Fruit fly (Drosophila melanogaster) whole organism, prepupa: Measurements from ENCODE around the gene Teh1.

Experiments used
- Blimp-1 ChIP-seq: fragments of 200-800 bp; sonication (Bioruptor generic); optimal IDR thresholded peaks from 3 replicates; lab custom pipeline; 2017; ENCODE audit warnings: missing biosample characterization, missing genetic modification characterization, mild to moderate bottlenecking, moderate library complexity, missing genetic modification reagents
- CG10669 ChIP-seq: fragments of 200-800 bp; sonication (Bioruptor generic); optimal IDR thresholded peaks from 3 replicates; lab custom pipeline; 2018; ENCODE audit warnings: missing biosample characterization, mild to moderate bottlenecking, missing genetic modification characterization, moderate library complexity
- CG11294 ChIP-seq: fragments of 200-800 bp; sonication (Bioruptor generic); IDR thresholded peaks from 2 replicates; pipeline ENCODE4 v1.3.6; 2022; ENCODE audit warnings: missing biosample characterization, missing genetic modification characterization
- CG11762 ChIP-seq: fragments of 200-800 bp; sonication (Bioruptor generic); optimal IDR thresholded peaks from 3 replicates; lab custom pipeline; 2016; ENCODE audit warnings: missing biosample characterization, missing genetic modification characterization; ENCODE audit not compliant: insufficient read depth
- CG11902 ChIP-seq: fragments of 200-800 bp; sonication (Bioruptor generic); optimal IDR thresholded peaks from 3 replicates; lab custom pipeline; 2016; ENCODE audit warnings: missing biosample characterization, missing genetic modification characterization
- CG15336 ChIP-seq: fragments of 200-800 bp; sonication (Bioruptor generic); IDR thresholded peaks from 2 replicates; pipeline ENCODE4 v1.3.6; 2022; ENCODE audit warnings: missing biosample characterization, missing genetic modification characterization
- CG1621 ChIP-seq: fragments of 200-800 bp; sonication (Bioruptor generic); optimal IDR thresholded peaks from 3 replicates; lab custom pipeline; 2018; ENCODE audit warnings: missing biosample characterization, mild to moderate bottlenecking, missing genetic modification characterization
- CG16779 ChIP-seq: fragments of 200-800 bp; sonication (Bioruptor generic); optimal IDR thresholded peaks from 3 replicates; lab custom pipeline; 2017; ENCODE audit warnings: missing biosample characterization, mild to moderate bottlenecking, missing genetic modification characterization
- CG3032 ChIP-seq: fragments of 200-800 bp; optimal IDR thresholded peaks from 2 replicates; lab custom pipeline; 2019; ENCODE audit warnings: missing biosample characterization, mild to moderate bottlenecking, missing genetic modification characterization, moderate library complexity
- CG31627 ChIP-seq: fragments of 200-800 bp; sonication (Bioruptor generic); optimal IDR thresholded peaks from 3 replicates; lab custom pipeline; 2016; ENCODE audit warnings: missing biosample characterization, missing genetic modification characterization
- CG32006 ChIP-seq: fragments of 200-800 bp; sonication (Bioruptor generic); optimal IDR thresholded peaks from 3 replicates; lab custom pipeline; 2017; ENCODE audit warnings: missing biosample characterization, mild to moderate bottlenecking, missing genetic modification characterization
- CG34406 ChIP-seq: fragments of 200-800 bp; sonication (Bioruptor generic); optimal IDR thresholded peaks from 3 replicates; lab custom pipeline; 2016; ENCODE audit warnings: missing biosample characterization, missing genetic modification characterization
- CG3919 ChIP-seq: fragments of 200-800 bp; sonication (Bioruptor generic); optimal IDR thresholded peaks from 3 replicates; lab custom pipeline; 2016; ENCODE audit warnings: missing biosample characterization, missing genetic modification characterization
- CG4318 ChIP-seq: fragments of 200-800 bp; sonication (Bioruptor generic); optimal IDR thresholded peaks from 3 replicates; lab custom pipeline; 2017; ENCODE audit warnings: missing biosample characterization, mild to moderate bottlenecking, missing genetic modification characterization
- CG6163 ChIP-seq: fragments of 200-800 bp; sonication (Bioruptor generic); IDR thresholded peaks from 3 replicates; pipeline ENCODE4 v1.3.6; 2022; ENCODE audit warnings: missing biosample characterization, missing genetic modification characterization
- CG6276 ChIP-seq: fragments of 200-800 bp; sonication (Bioruptor generic); optimal IDR thresholded peaks from 2 replicates; lab custom pipeline; 2017; ENCODE audit warnings: missing biosample characterization, mild to moderate bottlenecking, missing genetic modification characterization
- CG6792 ChIP-seq: fragments of 200-800 bp; sonication (Bioruptor generic); optimal IDR thresholded peaks from 3 replicates; lab custom pipeline; 2016; ENCODE audit warnings: missing biosample characterization, missing genetic modification characterization
- CG6808 ChIP-seq: fragments of 200-800 bp; sonication (Bioruptor generic); optimal IDR thresholded peaks from 3 replicates; lab custom pipeline; 2017; ENCODE audit warnings: missing biosample characterization, missing genetic modification characterization, mild to moderate bottlenecking, moderate library complexity, missing genetic modification reagents
- CG6854 ChIP-seq: fragments of 200-800 bp; sonication (Bioruptor generic); optimal IDR thresholded peaks from 2 replicates; lab custom pipeline; 2017; ENCODE audit warnings: missing biosample characterization, mild to moderate bottlenecking, missing genetic modification characterization
- CG7368 ChIP-seq: fragments of 200-800 bp; sonication (Bioruptor generic); optimal IDR thresholded peaks from 3 replicates; lab custom pipeline; 2016; ENCODE audit warnings: missing biosample characterization, missing genetic modification characterization
- CG8119 ChIP-seq: fragments of 200-800 bp; sonication (Bioruptor generic); IDR thresholded peaks from 3 replicates; pipeline ENCODE4 v1.3.6; 2022; ENCODE audit warnings: missing biosample characterization, missing genetic modification characterization
- CG8319 ChIP-seq: fragments of 200-800 bp; sonication (Bioruptor generic); optimal IDR thresholded peaks from 3 replicates; lab custom pipeline; 2016; ENCODE audit warnings: missing biosample characterization, missing genetic modification characterization
- CG8632 ChIP-seq: fragments of 200-800 bp; sonication (Bioruptor generic); optimal IDR thresholded peaks from 3 replicates; lab custom pipeline; 2016; ENCODE audit warnings: missing biosample characterization, missing genetic modification characterization
- CG9139 ChIP-seq: fragments of 200-800 bp; sonication (Bioruptor generic); optimal IDR thresholded peaks from 3 replicates; lab custom pipeline; 2017; ENCODE audit warnings: missing biosample characterization, mild to moderate bottlenecking, missing genetic modification characterization
- Eip75B ChIP-seq: fragments of 200-800 bp; sonication (Bioruptor generic); optimal IDR thresholded peaks from 3 replicates; lab custom pipeline; 2016; ENCODE audit warnings: missing biosample characterization, missing genetic modification characterization
- Eip78C ChIP-seq: fragments of 200-800 bp; sonication (Bioruptor generic); peaks from one replicate; lab custom pipeline; 2016; ENCODE audit warnings: missing biosample characterization, missing genetic modification characterization
- Eip93F ChIP-seq: fragments of 200-800 bp; sonication (Bioruptor generic); optimal IDR thresholded peaks from 2 replicates; lab custom pipeline; 2016; ENCODE audit warnings: missing biosample characterization, mild to moderate bottlenecking, missing genetic modification characterization
- Gug ChIP-seq: fragments of 200-800 bp; sonication (Bioruptor generic); IDR thresholded peaks from 2 replicates; pipeline ENCODE4 v1.3.6; 2022; ENCODE audit warnings: missing biosample characterization, missing genetic modification characterization
- Hr38 ChIP-seq: sonication (Bioruptor generic); optimal IDR thresholded peaks from 2 replicates; lab custom pipeline; 2016; ENCODE audit warnings: missing biosample characterization, missing genetic modification characterization
- Hr4 ChIP-seq: fragments of 200-800 bp; sonication (Bioruptor generic); optimal IDR thresholded peaks from 3 replicates; lab custom pipeline; 2016; ENCODE audit warnings: missing biosample characterization, missing genetic modification characterization
- Lpt ChIP-seq: fragments of 200-800 bp; sonication (Bioruptor generic); optimal IDR thresholded peaks from 3 replicates; lab custom pipeline; 2016; ENCODE audit warnings: missing biosample characterization, missing genetic modification characterization
- Met ChIP-seq: fragments of 200-800 bp; sonication (Bioruptor generic); optimal IDR thresholded peaks from 3 replicates; lab custom pipeline; 2016; ENCODE audit warnings: missing biosample characterization, missing genetic modification characterization
- Smox ChIP-seq: fragments of 200-800 bp; sonication (Bioruptor generic); optimal IDR thresholded peaks from 3 replicates; lab custom pipeline; 2016; ENCODE audit warnings: missing biosample characterization, missing genetic modification characterization
- Sox102F ChIP-seq: fragments of 200-800 bp; sonication (Bioruptor generic); optimal IDR thresholded peaks from 2 replicates; lab custom pipeline; 2016; ENCODE audit warnings: missing biosample characterization, mild to moderate bottlenecking, missing genetic modification characterization
- Sox14 ChIP-seq: fragments of 200-800 bp; sonication (Bioruptor generic); optimal IDR thresholded peaks from 3 replicates; lab custom pipeline; 2016; ENCODE audit warnings: missing biosample characterization, missing genetic modification characterization
- Sox15 ChIP-seq: fragments of 200-800 bp; sonication (Bioruptor generic); optimal IDR thresholded peaks from 3 replicates; lab custom pipeline; 2016; ENCODE audit warnings: missing biosample characterization, missing genetic modification characterization
- achi ChIP-seq: fragments of 200-800 bp; sonication (Bioruptor generic); optimal IDR thresholded peaks from 3 replicates; lab custom pipeline; 2016; ENCODE audit warnings: missing biosample characterization, missing genetic modification characterization
- cyc ChIP-seq: fragments of 200-800 bp; sonication (Bioruptor generic); optimal IDR thresholded peaks from 3 replicates; lab custom pipeline; 2016; ENCODE audit warnings: missing biosample characterization, missing genetic modification characterization
- dac ChIP-seq: fragments of 200-800 bp; sonication (Bioruptor generic); optimal IDR thresholded peaks from 2 replicates; lab custom pipeline; 2017; ENCODE audit warnings: missing biosample characterization, mild to moderate bottlenecking, missing genetic modification characterization
- dsx ChIP-seq: fragments of 200-800 bp; optimal IDR thresholded peaks from 3 replicates; lab custom pipeline; 2019; ENCODE audit warnings: missing biosample characterization, mild to moderate bottlenecking, missing genetic modification characterization, moderate library complexity; ENCODE audit not compliant: poor library complexity, severe bottlenecking
- esn ChIP-seq: fragments of 200-800 bp; sonication (Bioruptor generic); optimal IDR thresholded peaks from 2 replicates; lab custom pipeline; 2016; ENCODE audit warnings: missing biosample characterization, mild to moderate bottlenecking, missing genetic modification characterization, moderate library complexity
- fd59A ChIP-seq: fragments of 200-800 bp; sonication (Bioruptor generic); optimal IDR thresholded peaks from 2 replicates; lab custom pipeline; 2017; ENCODE audit warnings: missing biosample characterization, mild to moderate bottlenecking, missing genetic modification characterization, missing genetic modification reagents
- fd85E ChIP-seq: fragments of 200-800 bp; sonication (Bioruptor generic); optimal IDR thresholded peaks from 3 replicates; lab custom pipeline; 2016; ENCODE audit warnings: missing biosample characterization, missing genetic modification characterization
- fkh ChIP-seq: fragments of 200-800 bp; sonication (Bioruptor generic); optimal IDR thresholded peaks from 3 replicates; lab custom pipeline; 2017; ENCODE audit warnings: missing biosample characterization, mild to moderate bottlenecking, missing genetic modification characterization, moderate library complexity
- lz ChIP-seq: fragments of 200-800 bp; sonication (Bioruptor generic); optimal IDR thresholded peaks from 3 replicates; lab custom pipeline; 2016; ENCODE audit warnings: missing biosample characterization, missing genetic modification characterization
- net ChIP-seq: fragments of 200-800 bp; sonication (Bioruptor generic); optimal IDR thresholded peaks from 3 replicates; lab custom pipeline; 2016; ENCODE audit warnings: missing biosample characterization, missing genetic modification characterization
- ss ChIP-seq, 2 experiments: fragments of 200-800 bp; sonication (Bioruptor generic); optimal IDR thresholded peaks; 2 replicates in 1 of 2; 3 replicates in 1 of 2; lab custom pipeline; 2017 to 2018; ENCODE audit warnings: mild to moderate bottlenecking in 2 of 2, missing biosample characterization in 2 of 2, missing genetic modification characterization in 2 of 2, moderate library complexity in 1 of 2
- svp ChIP-seq: fragments of 200-800 bp; sonication (Bioruptor generic); peaks from one replicate; lab custom pipeline; 2016; ENCODE audit warnings: missing biosample characterization, missing genetic modification characterization
- vri ChIP-seq: fragments of 200-800 bp; sonication (Bioruptor generic); optimal IDR thresholded peaks from 3 replicates; lab custom pipeline; 2016; ENCODE audit warnings: missing biosample characterization, mild to moderate bottlenecking, missing genetic modification characterization

The Teh1 gene

DNA sequence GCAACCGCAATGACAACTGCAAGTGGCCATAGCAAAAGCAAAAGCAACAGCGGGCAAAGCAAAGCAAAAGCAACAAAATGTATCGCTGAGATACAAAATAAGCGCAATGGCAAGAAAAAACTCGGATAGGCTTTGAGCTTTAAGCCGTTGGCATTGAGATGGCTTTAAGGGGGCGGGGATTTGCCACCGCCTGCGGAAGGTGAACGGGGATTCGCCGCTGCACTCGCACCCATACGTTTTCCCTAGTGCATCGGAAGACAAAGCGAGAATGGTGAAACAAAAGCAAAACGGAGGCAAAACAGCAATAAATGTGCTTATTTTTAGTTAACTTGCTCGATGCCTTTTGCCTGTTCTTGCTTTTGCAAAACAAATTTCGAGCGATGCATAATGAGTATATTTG is 21.9 kb upstream of the Teh1 start (continued):
- TF ChIP-seq CG6792: no peak
- TF ChIP-seq CG1621: peak; percentile 17
- peak; percentile 22 for TF ChIP-seq Sox14 (GFP tag; lab: Kevin White, UChicago)
- TF ChIP-seq dsx: peak; percentile 76
- TF ChIP-seq ss (GFP tag; optimal IDR thresholded peaks at IDR 0.05; lab: Kevin White, UChicago): peak; percentile 36 to 44
- peak; percentile 11 for TF ChIP-seq CG9139 (GFP tag; lab: Kevin White, UChicago)
- TF ChIP-seq lz: no peak

DNA sequence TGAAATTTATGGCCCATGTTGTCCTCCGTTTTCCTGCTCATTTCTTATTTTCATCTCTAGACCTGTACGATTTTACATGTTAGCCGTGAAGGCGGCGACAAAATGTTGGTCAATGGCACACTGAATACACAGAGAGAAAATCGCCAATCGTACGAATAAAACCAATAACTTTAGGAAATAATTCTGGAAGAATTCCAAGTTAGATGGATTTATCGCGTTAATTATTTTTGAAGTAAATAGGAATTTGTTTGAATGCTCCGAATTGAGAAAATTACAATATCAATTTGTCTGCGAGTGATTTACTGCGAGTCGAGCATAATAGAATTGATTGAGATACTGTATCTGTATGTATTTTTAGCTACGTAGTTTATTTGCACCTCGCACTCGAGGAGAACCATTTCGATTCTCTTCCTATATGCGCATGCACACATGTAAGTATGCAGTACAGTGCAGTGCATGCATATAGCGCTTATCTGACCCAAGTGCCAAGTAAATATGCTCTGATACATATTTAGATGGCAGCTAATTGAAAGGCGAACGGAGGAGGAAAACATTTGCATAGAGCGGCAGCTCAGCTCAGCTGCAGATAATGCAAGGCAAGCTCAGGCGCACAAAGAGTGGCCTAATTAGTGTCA is 20.9 kb upstream of the Teh1 start:
- TF ChIP-seq Gug (GFP tag; lab: Robert Waterston, UW): 0 out of 2 replicates have a peak, but pooled peaks have one; percentile 40
- no peak for TF ChIP-seq lz
- peak; percentile 73 for TF ChIP-seq CG15336 (GFP tag; lab: Robert Waterston, UW)
- no peak for TF ChIP-seq CG6854 (GFP tag; lab: Kevin White, UChicago)
- no peak for TF ChIP-seq CG1621
- TF ChIP-seq Hr38 (GFP tag; lab: Kevin White, UChicago): no peak
- TF ChIP-seq CG6276 (GFP tag; lab: Kevin White, UChicago): peak; percentile 58
- no peak for TF ChIP-seq net (GFP tag; lab: Kevin White, UChicago)
- TF ChIP-seq Sox15 (GFP tag; lab: Kevin White, UChicago): no peak
- no peak for TF ChIP-seq CG6808 (GFP tag; lab: Kevin White, UChicago)
- TF ChIP-seq Hr4 (GFP tag; lab: Kevin White, UChicago): peak; percentile 73
- TF ChIP-seq fkh (GFP tag; lab: Kevin White, UChicago): peak; percentile 66
- no peak for TF ChIP-seq CG7368 (GFP tag; lab: Kevin White, UChicago)
- no peak for TF ChIP-seq CG8319 (GFP tag; lab: Kevin White, UChicago)
- no peak for TF ChIP-seq vri (GFP tag; lab: Kevin White, UChicago)
- peak; percentile 51; the same call in 2 of the 3 replicates for TF ChIP-seq CG8119 (GFP tag; lab: Robert Waterston, UW)
- no peak for TF ChIP-seq fd59A
- peak; percentile 72 for TF ChIP-seq svp (GFP tag; lab: Kevin White, UChicago)
- no peak for TF ChIP-seq dsx
- peak; percentile 3 for TF ChIP-seq CG6792
- TF ChIP-seq CG31627 (GFP tag; lab: Kevin White, UChicago): no peak
- TF ChIP-seq Smox (GFP tag; lab: Kevin White, UChicago): no peak
- TF ChIP-seq Eip78C (GFP tag; lab: Kevin White, UChicago): peak; percentile 75
- TF ChIP-seq CG9139 (GFP tag; lab: Kevin White, UChicago): no peak
- TF ChIP-seq CG4318 (GFP tag; lab: Kevin White, UChicago): peak; percentile 57
- TF ChIP-seq Lpt: no peak
- TF ChIP-seq Blimp-1 (GFP tag; lab: Kevin White, UChicago): no peak
- TF ChIP-seq CG11762 (GFP tag; lab: Kevin White, UChicago): no peak
- no peak for TF ChIP-seq CG10669 (GFP tag; lab: Kevin White, UChicago)
- TF ChIP-seq CG16779: no peak
- TF ChIP-seq CG6163 (GFP tag; lab: Robert Waterston, UW): 0 out of 3 replicates have a peak, but pooled peaks have one; percentile 35
- no peak for TF ChIP-seq CG11902 (GFP tag; lab: Kevin White, UChicago)
- TF ChIP-seq Eip75B (GFP tag; lab: Kevin White, UChicago): no peak
- no peak for TF ChIP-seq CG8632
- TF ChIP-seq CG3919 (GFP tag; lab: Kevin White, UChicago): no peak
- peak; percentile 24 for TF ChIP-seq achi (GFP tag; lab: Kevin White, UChicago)
- TF ChIP-seq CG11294: peak; percentile 37; the same call in 1 of the 2 replicates
- TF ChIP-seq Met (GFP tag; lab: Kevin White, UChicago): no peak
- TF ChIP-seq fd85E (GFP tag; lab: Kevin White, UChicago): no peak
- no peak for TF ChIP-seq Sox102F (GFP tag; lab: Kevin White, UChicago)
- no peak for TF ChIP-seq CG34406
- TF ChIP-seq CG3032 (tag; lab: Kevin White, UChicago): no peak
- TF ChIP-seq esn (GFP tag; lab: Kevin White, UChicago): peak; percentile 10
- no peak for TF ChIP-seq cyc (GFP tag; lab: Kevin White, UChicago)
- no peak for TF ChIP-seq dac (GFP tag; lab: Kevin White, UChicago)
- TF ChIP-seq Sox14 (GFP tag; lab: Kevin White, UChicago): no peak
- TF ChIP-seq CG32006 (GFP tag; lab: Kevin White, UChicago): peak; percentile 76
- no peak for TF ChIP-seq Eip93F (GFP tag; lab: Kevin White, UChicago)
